Worm (Caenorhabditis elegans): ENCODE measurements around the gene T02B11.9.
A peak's percentile ranks its signal among the peaks of the same experiment; 100 is the strongest.

T02B11.9 gene

ce11 chrV:903460-903859 is 27.4 kb downstream of the T02B11.9 start, which contains the start of gene fmo-5 (continued):
- TF ChIP-seq F10B5.3 (tag; optimal IDR thresholded peaks at IDR 0.05) (no peak), T20F7.1 (GFP tag; optimal IDR thresholded peaks at IDR 0.05) (no peak), Y5F2A.4 (GFP tag; optimal IDR thresholded peaks at IDR 0.05) (no peak), lin-38 (GFP tag; IDR thresholded peaks at IDR 0.05) (peak; percentile 65; the same call in 1 of the 2 replicates), mdl-1 (tag; optimal IDR thresholded peaks at IDR 0.05) (peak; percentile 48 to 91), lin-29 (GFP tag; IDR thresholded peaks at IDR 0.05) (no peak), spr-1 (tag; optimal IDR thresholded peaks at IDR 0.05) (no peak), nhr-41 (GFP tag; IDR thresholded peaks at IDR 0.05) (no peak), zag-1 (tag; optimal IDR thresholded peaks at IDR 0.05) (no peak), tra-1 (GFP tag; IDR thresholded peaks at IDR 0.05) (no peak), jun-1 (tag; optimal IDR thresholded peaks at IDR 0.05) (no peak), daf-12 (tag; optimal IDR thresholded peaks at IDR 0.05) (no peak), egl-27 (tag; optimal IDR thresholded peaks at IDR 0.05) (no peak), sdz-12 (GFP tag; optimal IDR thresholded peaks at IDR 0.05) (no peak), nhr-102 (tag; optimal IDR thresholded peaks at IDR 0.05) (peak; percentile 31), zfp-3 (GFP tag; conservative IDR thresholded peaks at IDR 0.05) (no peak), ceh-44 (GFP tag; IDR thresholded peaks at IDR 0.05) (no peak), nhr-76 (tag; optimal IDR thresholded peaks at IDR 0.05) (no peak), lin-1 (GFP tag; IDR thresholded peaks at IDR 0.05) (no peak), php-3 (GFP tag; IDR thresholded peaks at IDR 0.05) (peak; percentile 50; the same call in 1 of the 2 replicates), fos-1 (tag; optimal IDR thresholded peaks at IDR 0.05) (no peak), ztf-7 (tag; optimal IDR thresholded peaks at IDR 0.05) (no peak), Y48G9A.11 (GFP tag; IDR thresholded peaks at IDR 0.05) (no peak), ceh-62 (tag; optimal IDR thresholded peaks at IDR 0.05) (no peak), mxl-3 (GFP tag; optimal IDR thresholded peaks at IDR 0.05) (peak; percentile 65), ces-1 (GFP tag; optimal IDR thresholded peaks at IDR 0.05) (no peak), vab-7 (GFP tag; IDR thresholded peaks at IDR 0.05) (no peak), nhr-25 (tag; optimal IDR thresholded peaks at IDR 0.05; ENCODE audit: borderline replicate concordance, insufficient read depth) (no peak), ztf-11 (tag; optimal IDR thresholded peaks at IDR 0.05) (no peak), unc-39 (tag; optimal IDR thresholded peaks at IDR 0.05) (no peak), R02D3.7 (tag; optimal IDR thresholded peaks at IDR 0.05) (no peak), lin-15B (tag; optimal IDR thresholded peaks at IDR 0.05) (no peak), D1046.2 (GFP tag; IDR thresholded peaks at IDR 0.05) (no peak), pha-4 (GFP tag; IDR thresholded peaks at IDR 0.05) (no peak), pha-4 (tag; optimal IDR thresholded peaks at IDR 0.05) (no peak), zip-11 (GFP tag; IDR thresholded peaks at IDR 0.05) (no peak), spr-3 (GFP tag; optimal IDR thresholded peaks at IDR 0.05) (no peak), zfp-2 (tag; optimal IDR thresholded peaks at IDR 0.05) (no peak), tag-97 (GFP tag; IDR thresholded peaks at IDR 0.05) (no peak), cey-2 (tag; optimal IDR thresholded peaks at IDR 0.05; ENCODE audit: borderline replicate concordance, insufficient read depth) (no peak), duxl-1 (tag; optimal IDR thresholded peaks at IDR 0.05; ENCODE audit: poor library complexity) (no peak), T26A8.4 (GFP tag; IDR thresholded peaks at IDR 0.05) (0 out of 2 replicates have a peak, but pooled peaks have one; percentile 31), hlh-30 (tag; optimal IDR thresholded peaks at IDR 0.05; ENCODE audit: insufficient read depth) (peak; percentile 96), daf-16 (GFP tag; optimal IDR thresholded peaks at IDR 0.05) (no peak), daf-16 (tag; optimal IDR thresholded peaks at IDR 0.05) (peak; percentile 51), nhr-10 (tag; optimal IDR thresholded peaks at IDR 0.05) (no peak), nhr-42 (GFP tag; IDR thresholded peaks at IDR 0.05) (0 out of 2 replicates have a peak, but pooled peaks have one; percentile 31), madf-5 (GFP tag; IDR thresholded peaks at IDR 0.05) (no peak), nhr-28 (tag; optimal IDR thresholded peaks at IDR 0.05) (peak; percentile 84), daf-19 (GFP tag; conservative IDR thresholded peaks at IDR 0.05) (no peak), dpl-1 (GFP tag; optimal IDR thresholded peaks at IDR 0.05) (peak; percentile 47), nhr-48 (tag; optimal IDR thresholded peaks at IDR 0.05) (peak; percentile 2)
